Fruit fly (Drosophila melanogaster) whole organism, embryonic: Measurements from ENCODE around the gene CG44869.

Experiments used
- CG31365 ChIP-seq: fragments of 200-800 bp; sonication (Bioruptor generic); optimal IDR thresholded peaks from 2 replicates; lab custom pipeline; 2018; ENCODE audit warnings: missing biosample characterization, mild to moderate bottlenecking, missing genetic modification characterization
- CG7372 ChIP-seq: fragments of 200-800 bp; sonication (Bioruptor generic); IDR thresholded peaks from 2 replicates; pipeline ENCODE4 v1.3.6; 2022; ENCODE audit warnings: missing biosample characterization, missing genetic modification characterization
- Doc2 ChIP-seq: fragments of 200-800 bp; sonication (Bioruptor generic); IDR thresholded peaks from 2 replicates; pipeline ENCODE4 v1.3.6; 2022; ENCODE audit warnings: missing biosample characterization, missing genetic modification characterization
- Sox102F ChIP-seq: fragments of 200-800 bp; sonication (Bioruptor generic); optimal IDR thresholded peaks from 2 replicates; lab custom pipeline; 2018; ENCODE audit warnings: missing biosample characterization, mild to moderate bottlenecking, missing genetic modification characterization, moderate library complexity
- hb ChIP-seq: fragments of 200-800 bp; sonication (Bioruptor generic); IDR thresholded peaks from 3 replicates; pipeline ENCODE4 v1.3.6; 2022; ENCODE audit warnings: missing biosample characterization, missing genetic modification characterization; ENCODE audit not compliant: partially characterized antibody
- jing ChIP-seq: fragments of 200-800 bp; sonication (Bioruptor generic); optimal IDR thresholded peaks from 2 replicates; lab custom pipeline; 2018; ENCODE audit warnings: missing biosample characterization, mild to moderate bottlenecking, missing genetic modification characterization
- knrl ChIP-seq: fragments of 200-800 bp; sonication (Bioruptor generic); IDR thresholded peaks from 3 replicates; pipeline ENCODE4 v1.3.6; 2022; ENCODE audit warnings: missing biosample characterization, missing genetic modification characterization; ENCODE audit not compliant: partially characterized antibody
- sc ChIP-seq, 3 experiments: fragments of >200 bp in 2 of 3; fragments of 200-800 bp in 1 of 3; sonication (Bioruptor generic) in 1 of 3; optimal IDR thresholded peaks; 2 replicates in 2 of 3; 3 replicates in 1 of 3; lab custom pipeline; 2017; ENCODE audit warnings: mild to moderate bottlenecking in 1 of 3, missing biosample characterization in 1 of 3, missing genetic modification characterization in 1 of 3, missing genetic modification reagents in 1 of 3
- seq ChIP-seq: fragments of 200-800 bp; sonication (Bioruptor generic); IDR thresholded peaks from 2 replicates; pipeline ENCODE4 v1.3.6; 2022; ENCODE audit warnings: missing biosample characterization, missing genetic modification characterization
- ssp ChIP-seq: fragments of 200-800 bp; sonication (Bioruptor generic); IDR thresholded peaks from 2 replicates; pipeline ENCODE4 v1.3.6; 2022; ENCODE audit warnings: missing biosample characterization, missing genetic modification characterization
- trh ChIP-seq: fragments of 200-800 bp; sonication (Bioruptor generic); optimal IDR thresholded peaks from 2 replicates; lab custom pipeline; 2016; ENCODE audit warnings: missing biosample characterization, missing genetic modification characterization
- wek ChIP-seq: fragments of 200-800 bp; sonication (Bioruptor generic); optimal IDR thresholded peaks from 3 replicates; lab custom pipeline; 2018; ENCODE audit warnings: missing biosample characterization, mild to moderate bottlenecking, missing genetic modification characterization, moderate library complexity

DNA sequence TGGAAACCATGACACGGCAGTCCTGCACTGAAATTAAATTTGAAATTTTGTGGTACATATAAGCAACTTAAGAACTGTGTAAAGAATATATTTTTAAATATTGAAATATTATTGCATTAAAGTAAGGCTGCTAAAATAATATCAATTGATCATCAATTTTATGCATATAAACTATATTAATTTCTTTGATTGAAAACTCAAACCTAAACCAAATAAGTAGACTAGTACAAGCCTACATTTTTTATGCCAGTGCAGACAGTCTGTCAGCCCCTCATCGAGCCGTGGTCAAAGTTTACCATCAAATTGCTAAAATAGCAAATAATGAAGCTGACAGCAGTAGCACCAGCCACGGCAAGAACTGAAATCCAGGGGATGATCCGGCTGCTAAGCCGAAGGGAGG lies 48.1 kb downstream of the CG44869 start:
- no peak for TF ChIP-seq trh
- no peak for TF ChIP-seq ssp (GFP tag; lab: Robert Waterston, UW)
- no peak for TF ChIP-seq wek (GFP tag; lab: Kevin White, UChicago)
- no peak for TF ChIP-seq knrl (GFP tag; lab: Robert Waterston, UW)
- TF ChIP-seq CG7372, result no peak
- no peak for TF ChIP-seq CG31365 (tag; lab: Kevin White, UChicago)
- TF ChIP-seq seq (GFP tag; lab: Robert Waterston, UW), result no peak; the same call in 1 of the 2 replicates
- TF ChIP-seq sc (optimal IDR thresholded peaks at IDR 0.05; lab: Kevin White, UChicago), result no peak
- no peak for TF ChIP-seq sc (GFP tag; optimal IDR thresholded peaks at IDR 0.05; lab: Kevin White, UChicago)
- no peak for TF ChIP-seq Doc2 (GFP tag; lab: Robert Waterston, UW)
- TF ChIP-seq Sox102F (GFP tag; lab: Kevin White, UChicago), result no peak
- no peak for TF ChIP-seq jing (GFP tag; lab: Kevin White, UChicago)
- no peak for TF ChIP-seq hb (GFP tag; lab: Robert Waterston, UW)
